Fruit fly (Drosophila melanogaster) whole organism, prepupa: Measurements from ENCODE around the gene OXA1L.

Source experiments
- Blimp-1 ChIP-seq: fragments of 200-800 bp; sonication (Bioruptor generic); optimal IDR thresholded peaks from 3 replicates; lab custom pipeline; 2017; ENCODE audit warnings: missing biosample characterization, missing genetic modification characterization, mild to moderate bottlenecking, moderate library complexity, missing genetic modification reagents
- CG3032 ChIP-seq: fragments of 200-800 bp; optimal IDR thresholded peaks from 2 replicates; lab custom pipeline; 2019; ENCODE audit warnings: missing biosample characterization, mild to moderate bottlenecking, missing genetic modification characterization, moderate library complexity
- CG6792 ChIP-seq: fragments of 200-800 bp; sonication (Bioruptor generic); optimal IDR thresholded peaks from 3 replicates; lab custom pipeline; 2016; ENCODE audit warnings: missing biosample characterization, missing genetic modification characterization
- CG6808 ChIP-seq: fragments of 200-800 bp; sonication (Bioruptor generic); optimal IDR thresholded peaks from 3 replicates; lab custom pipeline; 2017; ENCODE audit warnings: missing biosample characterization, missing genetic modification characterization, mild to moderate bottlenecking, moderate library complexity, missing genetic modification reagents
- CG6854 ChIP-seq: fragments of 200-800 bp; sonication (Bioruptor generic); optimal IDR thresholded peaks from 2 replicates; lab custom pipeline; 2017; ENCODE audit warnings: missing biosample characterization, mild to moderate bottlenecking, missing genetic modification characterization
- CG7368 ChIP-seq: fragments of 200-800 bp; sonication (Bioruptor generic); optimal IDR thresholded peaks from 3 replicates; lab custom pipeline; 2016; ENCODE audit warnings: missing biosample characterization, missing genetic modification characterization
- Eip78C ChIP-seq: fragments of 200-800 bp; sonication (Bioruptor generic); peaks from one replicate; lab custom pipeline; 2016; ENCODE audit warnings: missing biosample characterization, missing genetic modification characterization
- OdsH ChIP-seq: fragments of 200-800 bp; sonication (Bioruptor generic); optimal IDR thresholded peaks from 3 replicates; lab custom pipeline; 2016; ENCODE audit warnings: missing biosample characterization, missing genetic modification characterization
- svp ChIP-seq: fragments of 200-800 bp; sonication (Bioruptor generic); peaks from one replicate; lab custom pipeline; 2016; ENCODE audit warnings: missing biosample characterization, missing genetic modification characterization

DNA sequence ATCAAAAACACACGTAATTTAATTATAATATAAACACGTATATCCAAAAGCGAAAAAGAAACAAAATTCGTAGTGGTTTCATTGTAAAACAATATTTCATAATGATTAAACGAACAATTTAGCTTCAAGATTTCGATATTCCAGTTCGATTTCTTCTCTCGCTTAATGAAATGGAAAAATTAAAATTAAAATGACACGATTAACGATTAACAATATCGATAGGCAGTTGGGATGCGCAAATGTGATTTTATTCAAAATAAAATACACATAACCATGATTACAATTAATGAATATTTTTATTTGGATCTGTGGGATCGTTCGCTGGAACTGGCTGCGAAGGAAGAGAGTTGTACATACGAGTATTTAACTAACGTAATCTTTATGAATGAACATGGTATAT is 10.2 kb downstream of the OXA1L start:
- no peak for TF ChIP-seq svp (GFP tag; lab: Kevin White, UChicago)
- no peak for TF ChIP-seq Blimp-1 (GFP tag; lab: Kevin White, UChicago)
- TF ChIP-seq CG7368 (GFP tag; lab: Kevin White, UChicago): no peak
- no peak for TF ChIP-seq CG6792
- TF ChIP-seq CG3032 (tag; lab: Kevin White, UChicago): no peak
- no peak for TF ChIP-seq CG6808 (GFP tag; lab: Kevin White, UChicago)
- TF ChIP-seq CG6854 (GFP tag; lab: Kevin White, UChicago): no peak
- TF ChIP-seq Eip78C (GFP tag; lab: Kevin White, UChicago): no peak
- no peak for TF ChIP-seq OdsH (GFP tag; lab: Kevin White, UChicago)
